Fruit fly (Drosophila melanogaster) whole organism, embryonic: ENCODE data around the gene CG9582.
A peak's percentile ranks its signal among the peaks of the same experiment; 100 is the strongest.

Source experiments
- Atf6 ChIP-seq: fragments of 200-800 bp; sonication (Bioruptor generic); IDR thresholded peaks from 2 replicates; pipeline ENCODE4 v1.3.6; 2022; ENCODE audit warnings: missing biosample characterization, missing genetic modification characterization
- Bgb ChIP-seq: fragments of 200-800 bp; sonication (Bioruptor generic); IDR thresholded peaks from 2 replicates; pipeline ENCODE4 v1.3.6; 2022; ENCODE audit warnings: missing biosample characterization, missing genetic modification characterization; ENCODE audit not compliant: partially characterized antibody
- CG1024 ChIP-seq: fragments of 200-800 bp; sonication (Bioruptor generic); IDR thresholded peaks from 2 replicates; pipeline ENCODE4 v1.3.6; 2022; ENCODE audit warnings: missing biosample characterization, missing genetic modification characterization
- CG10654 ChIP-seq: fragments of 200-800 bp; sonication (Bioruptor generic); optimal IDR thresholded peaks from 2 replicates; lab custom pipeline; 2016; ENCODE audit warnings: missing biosample characterization, missing genetic modification characterization
- CG10979 ChIP-seq: fragments of 200-800 bp; sonication (Bioruptor generic); optimal IDR thresholded peaks from 2 replicates; lab custom pipeline; 2018; ENCODE audit warnings: missing biosample characterization, mild to moderate bottlenecking, missing genetic modification characterization, moderate library complexity
- CG12299 ChIP-seq: fragments of 200-800 bp; sonication (Bioruptor generic); optimal IDR thresholded peaks from 2 replicates; lab custom pipeline; 2018; ENCODE audit warnings: missing biosample characterization, mild to moderate bottlenecking, missing genetic modification characterization
- CG13296 ChIP-seq: fragments of 200-800 bp; sonication (Bioruptor generic); optimal IDR thresholded peaks from 3 replicates; lab custom pipeline; 2018; ENCODE audit warnings: missing biosample characterization, mild to moderate bottlenecking, missing genetic modification characterization
- CG13894 ChIP-seq: fragments of 200-800 bp; sonication (Bioruptor generic); optimal IDR thresholded peaks from 3 replicates; lab custom pipeline; 2018; ENCODE audit warnings: missing biosample characterization, mild to moderate bottlenecking, missing genetic modification characterization, moderate library complexity
- CG1602 ChIP-seq: fragments of 200-800 bp; sonication (Bioruptor generic); optimal IDR thresholded peaks from 3 replicates; lab custom pipeline; 2016; ENCODE audit warnings: missing biosample characterization, missing genetic modification characterization
- CG1647 ChIP-seq: fragments of 200-800 bp; sonication (Bioruptor generic); optimal IDR thresholded peaks from 3 replicates; lab custom pipeline; 2016; ENCODE audit warnings: missing biosample characterization, missing genetic modification characterization
- CG16863 ChIP-seq: fragments of 200-800 bp; sonication (Bioruptor generic); optimal IDR thresholded peaks from 3 replicates; lab custom pipeline; 2016; ENCODE audit warnings: missing biosample characterization, missing genetic modification characterization
- CG17361 ChIP-seq: fragments of 200-800 bp; sonication (Bioruptor generic); IDR thresholded peaks from 3 replicates; pipeline ENCODE4 v1.3.6; 2022; ENCODE audit warnings: missing biosample characterization, missing genetic modification characterization
- CG17612 ChIP-seq: fragments of 200-800 bp; sonication (Bioruptor generic); IDR thresholded peaks from 2 replicates; pipeline ENCODE4 v1.3.6; 2022; ENCODE audit warnings: missing biosample characterization, missing genetic modification characterization
- CG17802 ChIP-seq: fragments of 200-800 bp; sonication (Bioruptor generic); optimal IDR thresholded peaks from 2 replicates; lab custom pipeline; 2018; ENCODE audit warnings: missing biosample characterization, mild to moderate bottlenecking, missing genetic modification characterization, moderate library complexity
- CG18262 ChIP-seq: fragments of 200-800 bp; optimal IDR thresholded peaks from 3 replicates; lab custom pipeline; 2019; ENCODE audit warnings: missing biosample characterization, mild to moderate bottlenecking, missing genetic modification characterization, moderate library complexity
- CG31365 ChIP-seq: fragments of 200-800 bp; sonication (Bioruptor generic); optimal IDR thresholded peaks from 2 replicates; lab custom pipeline; 2018; ENCODE audit warnings: missing biosample characterization, mild to moderate bottlenecking, missing genetic modification characterization
- CG31388 ChIP-seq: fragments of 200-800 bp; sonication (Bioruptor generic); optimal IDR thresholded peaks from 2 replicates; lab custom pipeline; 2016; ENCODE audit warnings: missing biosample characterization, missing genetic modification characterization
- CG4328 ChIP-seq: fragments of 200-800 bp; sonication (Bioruptor generic); optimal IDR thresholded peaks from 3 replicates; lab custom pipeline; 2017; ENCODE audit warnings: missing biosample characterization, missing genetic modification reagents, missing genetic modification characterization
- CG5180 ChIP-seq: fragments of 200-800 bp; sonication (Bioruptor generic); optimal IDR thresholded peaks from 3 replicates; lab custom pipeline; 2017; ENCODE audit warnings: missing biosample characterization, missing genetic modification characterization, mild to moderate bottlenecking, moderate library complexity, missing genetic modification reagents
- CG6272 ChIP-seq: fragments of 200-800 bp; sonication (Bioruptor generic); IDR thresholded peaks from 2 replicates; pipeline ENCODE4 v1.3.6; 2022; ENCODE audit warnings: missing biosample characterization, missing genetic modification characterization
- CG7556 ChIP-seq: fragments of 200-800 bp; sonication (Bioruptor generic); optimal IDR thresholded peaks from 2 replicates; lab custom pipeline; 2017; ENCODE audit warnings: missing biosample characterization, mild to moderate bottlenecking, missing genetic modification characterization
- CG8388 ChIP-seq: fragments of 200-800 bp; sonication (Bioruptor generic); optimal IDR thresholded peaks from 2 replicates; lab custom pipeline; 2019; ENCODE audit warnings: missing biosample characterization, mild to moderate bottlenecking, missing genetic modification characterization, moderate library complexity
- CG9797 ChIP-seq: fragments of 200-800 bp; sonication (Bioruptor generic); optimal IDR thresholded peaks from 3 replicates; lab custom pipeline; 2018; ENCODE audit warnings: missing biosample characterization, mild to moderate bottlenecking, missing genetic modification characterization
- CG9932 ChIP-seq: fragments of 200-800 bp; sonication (Bioruptor generic); IDR thresholded peaks from 2 replicates; pipeline ENCODE4 v1.3.6; 2022; ENCODE audit warnings: missing biosample characterization, missing genetic modification characterization
- Dbx ChIP-seq: fragments of 200-800 bp; sonication (Bioruptor generic); IDR thresholded peaks from 3 replicates; pipeline ENCODE4 v1.3.6; 2022; ENCODE audit warnings: missing biosample characterization, missing genetic modification characterization
- Hey ChIP-seq: fragments of 200-800 bp; sonication (Bioruptor generic); optimal IDR thresholded peaks from 3 replicates; lab custom pipeline; 2018; ENCODE audit warnings: missing biosample characterization, mild to moderate bottlenecking, missing genetic modification characterization
- HmgZ ChIP-seq: fragments of 200-800 bp; sonication (Bioruptor generic); optimal IDR thresholded peaks from 2 replicates; lab custom pipeline; 2018; ENCODE audit warnings: missing biosample characterization, mild to moderate bottlenecking, missing genetic modification characterization
- Hr51 ChIP-seq, 2 experiments: fragments of 200-800 bp; sonication (Bioruptor generic); optimal IDR thresholded peaks; 2 replicates in 1 of 2; 3 replicates in 1 of 2; lab custom pipeline; 2016 to 2018; ENCODE audit warnings: missing biosample characterization in 2 of 2, missing genetic modification characterization in 2 of 2, mild to moderate bottlenecking in 1 of 2, moderate library complexity in 1 of 2
- Hr78 ChIP-seq, 2 experiments: fragments of 200-800 bp in 1 of 2; fragments of >200 bp in 1 of 2; sonication (Bioruptor generic) in 1 of 2; optimal IDR thresholded peaks; 2 replicates each; lab custom pipeline; 2017 to 2019; ENCODE audit warnings: missing biosample characterization in 2 of 2, missing genetic modification characterization in 2 of 2, mild to moderate bottlenecking in 1 of 2, moderate library complexity in 1 of 2
- Jarid2 ChIP-seq: fragments of 200-800 bp; sonication (Bioruptor generic); optimal IDR thresholded peaks from 3 replicates; lab custom pipeline; 2017; ENCODE audit warnings: mild to moderate bottlenecking, missing biosample characterization, missing genetic modification reagents, missing genetic modification characterization
- Max ChIP-seq: fragments of 200-800 bp; sonication (Bioruptor generic); optimal IDR thresholded peaks from 2 replicates; lab custom pipeline; 2016; ENCODE audit warnings: missing biosample characterization, mild to moderate bottlenecking, missing genetic modification characterization
- Mes4 ChIP-seq: fragments of 200-800 bp; sonication (Bioruptor generic); optimal IDR thresholded peaks from 2 replicates; lab custom pipeline; 2016; ENCODE audit warnings: missing biosample characterization, missing genetic modification characterization
- NC2β ChIP-seq: fragments of 200-800 bp; sonication (Bioruptor generic); optimal IDR thresholded peaks from 2 replicates; lab custom pipeline; 2016; ENCODE audit warnings: missing biosample characterization, missing genetic modification characterization
- NK7.1 ChIP-seq: fragments of 200-800 bp; sonication (Bioruptor generic); optimal IDR thresholded peaks from 3 replicates; lab custom pipeline; 2016; ENCODE audit warnings: missing biosample characterization, missing genetic modification characterization
- Nf-YB ChIP-seq: fragments of 200-800 bp; sonication (Bioruptor generic); optimal IDR thresholded peaks from 3 replicates; lab custom pipeline; 2019; ENCODE audit warnings: missing biosample characterization, mild to moderate bottlenecking, missing genetic modification characterization, moderate library complexity
- ab ChIP-seq: fragments of 200-800 bp; sonication (Bioruptor generic); optimal IDR thresholded peaks from 2 replicates; lab custom pipeline; 2016; ENCODE audit warnings: missing biosample characterization, missing genetic modification characterization
- cad ChIP-seq: fragments of >200 bp; optimal IDR thresholded peaks from 2 replicates; lab custom pipeline; 2017; ENCODE audit warnings: missing biosample characterization, missing genetic modification characterization
- cas ChIP-seq: fragments of 200-800 bp; sonication (Bioruptor generic); IDR thresholded peaks from 2 replicates; pipeline ENCODE4 v1.3.6; 2022; ENCODE audit warnings: missing biosample characterization, missing genetic modification characterization
- fd3F ChIP-seq: fragments of 200-800 bp; sonication (Bioruptor generic); optimal IDR thresholded peaks from 2 replicates; lab custom pipeline; 2018; ENCODE audit warnings: missing biosample characterization, mild to moderate bottlenecking, missing genetic modification characterization, moderate library complexity
- maf-S ChIP-seq: fragments of 200-800 bp; sonication (Bioruptor generic); optimal IDR thresholded peaks from 2 replicates; lab custom pipeline; 2016; ENCODE audit warnings: missing biosample characterization, missing genetic modification characterization
- org-1 ChIP-seq: fragments of 200-800 bp; sonication (Bioruptor generic); optimal IDR thresholded peaks from 2 replicates; lab custom pipeline; 2017; ENCODE audit warnings: missing biosample characterization, missing genetic modification characterization
- run ChIP-seq: fragments of 200-800 bp; sonication (Bioruptor generic); optimal IDR thresholded peaks from 3 replicates; lab custom pipeline; 2018; ENCODE audit warnings: missing biosample characterization, mild to moderate bottlenecking, missing genetic modification characterization
- sug ChIP-seq: fragments of 200-800 bp; optimal IDR thresholded peaks from 2 replicates; lab custom pipeline; 2019; ENCODE audit warnings: missing biosample characterization, mild to moderate bottlenecking, missing genetic modification characterization, moderate library complexity
- trh ChIP-seq: fragments of 200-800 bp; sonication (Bioruptor generic); optimal IDR thresholded peaks from 2 replicates; lab custom pipeline; 2016; ENCODE audit warnings: missing biosample characterization, missing genetic modification characterization

The CG9582 gene

DNA sequence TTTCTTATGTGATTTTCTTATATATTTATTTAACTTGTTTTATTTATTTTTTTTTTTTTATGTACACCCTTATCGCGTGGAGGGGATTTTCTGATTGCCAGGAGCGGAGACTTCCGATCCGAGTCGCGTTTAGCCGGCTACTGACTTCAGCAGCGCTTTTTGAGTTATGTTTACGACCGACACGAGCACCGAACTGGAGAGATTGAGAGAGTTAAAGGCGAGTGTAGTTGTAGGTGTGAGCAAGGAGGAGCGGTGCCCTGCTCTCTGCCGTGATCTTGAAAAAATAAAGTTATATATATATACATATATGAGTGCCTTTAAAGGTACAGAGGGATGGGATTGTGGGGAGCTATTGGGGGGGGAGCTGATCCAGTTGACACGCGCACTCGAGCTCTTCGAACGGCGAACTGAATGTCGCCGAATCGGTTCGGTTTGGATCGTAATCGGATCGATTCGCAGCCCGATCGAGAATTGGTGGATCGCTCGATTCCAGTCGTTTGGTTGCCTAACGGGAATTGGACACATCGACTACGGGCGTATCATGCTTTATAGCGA, 42.5 kb downstream of the CG9582 start, which contains the start of gene rost (continued):
- TF ChIP-seq Mes4 (GFP tag; lab: Kevin White, UChicago) (no peak), maf-S (GFP tag; lab: Kevin White, UChicago) (no peak), Hey (tag; lab: Kevin White, UChicago) (peak; percentile 82), CG4328 (GFP tag; lab: Kevin White, UChicago) (no peak), CG1024 (GFP tag; lab: Robert Waterston, UW) (no peak), run (tag; lab: Kevin White, UChicago) (no peak), CG17802 (tag; lab: Kevin White, UChicago) (no peak), CG12299 (tag; lab: Kevin White, UChicago) (no peak), CG9932 (no peak), HmgZ (tag; lab: Kevin White, UChicago) (peak; percentile 44), CG13296 (no peak), Jarid2 (peak; percentile 41), Hr78 (GFP tag; optimal IDR thresholded peaks at IDR 0.05; lab: Kevin White, UChicago) (no peak), fd3F (GFP tag; lab: Kevin White, UChicago) (no peak), CG6272 (GFP tag; lab: Robert Waterston, UW) (no peak), cad (GFP tag; lab: Kevin White, UChicago) (no peak), CG1647 (GFP tag; lab: Kevin White, UChicago) (no peak), CG17361 (GFP tag; lab: Robert Waterston, UW) (no peak), sug (tag; lab: Kevin White, UChicago) (peak; percentile 86), CG1602 (GFP tag; lab: Kevin White, UChicago) (no peak), CG31388 (GFP tag; lab: Kevin White, UChicago) (no peak), org-1 (GFP tag; lab: Kevin White, UChicago) (no peak), CG9797 (GFP tag; lab: Kevin White, UChicago) (no peak), Nf-YB (GFP tag; lab: Kevin White, UChicago) (no peak), ab (GFP tag; lab: Kevin White, UChicago) (no peak), cas (GFP tag; lab: Robert Waterston, UW) (no peak), trh (no peak), CG5180 (peak; percentile 77), CG18262 (tag; lab: Kevin White, UChicago) (no peak), Bgb (no peak), CG7556 (GFP tag; lab: Kevin White, UChicago) (no peak), CG8388 (no peak), CG10979 (tag; lab: Kevin White, UChicago) (no peak), CG13894 (tag; lab: Kevin White, UChicago) (peak; percentile 46), Atf6 (GFP tag; lab: Robert Waterston, UW) (no peak), NC2β (no peak), Max (GFP tag; lab: Kevin White, UChicago) (no peak), CG16863 (GFP tag; lab: Kevin White, UChicago) (no peak), CG17612 (GFP tag; lab: Robert Waterston, UW) (no peak), CG31365 (tag; lab: Kevin White, UChicago) (no peak), NK7.1 (GFP tag; lab: Kevin White, UChicago) (no peak), CG10654 (GFP tag; lab: Kevin White, UChicago) (no peak), Dbx (GFP tag; lab: Robert Waterston, UW) (no peak), Hr51 (GFP tag; optimal IDR thresholded peaks at IDR 0.05; lab: Kevin White, UChicago) (no peak)
